Worm (Caenorhabditis elegans) whole organism, late embryonic: ENCODE results near the gene E02C12.12.

Experiments
- C38D4.7 ChIP-seq: fragments of 200-800 bp; sonication (Bioruptor generic); optimal IDR thresholded peaks from 2 replicates; lab custom pipeline; 2018; ENCODE audit warnings: mild to moderate bottlenecking, missing genetic modification characterization, moderate library complexity, missing compliant biosample characterization
- K02D7.2 ChIP-seq: sonication (generic microtip); optimal IDR thresholded peaks from 2 replicates; lab custom pipeline; 2017; ENCODE audit warnings: mild to moderate bottlenecking, missing genetic modification characterization, missing compliant biosample characterization
- ama-1 ChIP-seq: fragments of 150-350 bp; optimal IDR thresholded peaks from 2 replicates; lab custom pipeline; 2014
- ceh-22 ChIP-seq: sonication (generic microtip); optimal IDR thresholded peaks from 2 replicates; lab custom pipeline; 2017; ENCODE audit warnings: missing biosample characterization, missing genetic modification characterization
- elt-2 ChIP-seq: sonication (generic microtip); optimal IDR thresholded peaks from 2 replicates; lab custom pipeline; 2016; ENCODE audit warnings: missing genetic modification reagents, missing genetic modification characterization, missing compliant biosample characterization
- hlh-8 ChIP-seq: sonication (generic microtip); optimal IDR thresholded peaks from 2 replicates; lab custom pipeline; 2016; ENCODE audit warnings: missing genotype, missing genetic modification characterization, missing compliant biosample characterization
- lin-11 ChIP-seq: fragments of 200-800 bp; sonication (Bioruptor generic); optimal IDR thresholded peaks from 2 replicates; lab custom pipeline; 2018; ENCODE audit warnings: mild to moderate bottlenecking, missing genetic modification characterization, missing compliant biosample characterization
- pha-4 ChIP-seq: fragments of 150-350 bp; optimal IDR thresholded peaks from 2 replicates; lab custom pipeline; 2018; ENCODE audit warnings: missing biosample characterization, missing genetic modification reagents, missing genetic modification characterization
- pros-1 ChIP-seq: fragments of 150-350 bp; optimal IDR thresholded peaks from 2 replicates; lab custom pipeline; 2014; ENCODE audit warnings: missing biosample characterization, missing genetic modification reagents, missing genetic modification characterization
- sdc-2 ChIP-seq: sonication (generic microtip); optimal IDR thresholded peaks from 2 replicates; lab custom pipeline; 2016; ENCODE audit warnings: missing genotype, missing genetic modification characterization, missing compliant biosample characterization
- tbx-7 ChIP-seq: sonication (generic microtip); optimal IDR thresholded peaks from 2 replicates; lab custom pipeline; 2016; ENCODE audit warnings: missing genotype, missing genetic modification characterization, missing compliant biosample characterization
- unc-3 ChIP-seq, 2 experiments: fragments of 200-800 bp in 1 of 2; sonication (Bioruptor generic) in 1 of 2; sonication (generic microtip) in 1 of 2; conservative IDR thresholded peaks in 1 of 2; optimal IDR thresholded peaks in 1 of 2; 2 replicates each; pipeline versions ENCODE4 v1.3.6 to Lab custom; 2016 to 2022; ENCODE audit warnings: missing compliant biosample characterization in 2 of 2, missing genetic modification characterization in 2 of 2, missing genetic modification reagents in 1 of 2
- zip-5 ChIP-seq: sonication (generic microtip); optimal IDR thresholded peaks from 2 replicates; lab custom pipeline; 2016; ENCODE audit warnings: missing genetic modification characterization, missing compliant biosample characterization

DNA sequence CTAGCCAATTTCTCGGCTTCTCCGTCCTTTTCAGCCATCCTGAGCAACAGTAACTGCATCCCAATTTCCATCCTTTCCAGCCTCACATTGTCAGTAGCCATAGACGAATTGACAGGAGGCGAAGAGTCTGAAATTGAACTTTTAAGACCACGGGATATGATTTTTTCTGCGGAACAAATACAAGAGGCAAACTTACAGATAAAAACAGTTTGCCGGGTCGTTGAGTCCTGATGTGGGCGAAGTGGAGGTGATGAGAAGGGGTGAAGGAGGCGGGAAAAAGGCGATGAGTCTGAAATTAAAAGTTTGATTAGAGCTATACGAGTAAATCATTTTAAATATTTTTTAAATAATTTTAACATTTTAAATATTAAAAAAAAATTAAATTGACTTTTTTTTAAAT lies 45.0 kb upstream of the E02C12.12 start, which contains the start of gene F36D4.6:
- TF ChIP-seq sdc-2 (tag; lab: Kevin White, UChicago), result no peak
- no peak for TF ChIP-seq C38D4.7
- no peak for TF ChIP-seq hlh-8
- TF ChIP-seq tbx-7 (tag; lab: Kevin White, UChicago), result no peak
- no peak for TF ChIP-seq ama-1
- TF ChIP-seq zip-5 (tag; lab: Kevin White, UChicago), result no peak
- TF ChIP-seq elt-2 (tag; lab: Kevin White, UChicago), result no peak
- TF ChIP-seq pros-1 (tag; lab: Kevin White, UChicago), result no peak
- no peak for TF ChIP-seq lin-11 (tag; lab: Kevin White, UChicago)
- no peak for TF ChIP-seq K02D7.2 (tag; lab: Kevin White, UChicago)
- TF ChIP-seq pha-4 (tag; lab: Kevin White, UChicago), result no peak
- no peak for TF ChIP-seq unc-3 (GFP tag; conservative IDR thresholded peaks at IDR 0.05; lab: Robert Waterston, UW)
- no peak for TF ChIP-seq unc-3 (tag; optimal IDR thresholded peaks at IDR 0.05; lab: Kevin White, UChicago)
- TF ChIP-seq ceh-22 (tag; lab: Kevin White, UChicago), result no peak
